Worm (Caenorhabditis elegans) whole organism, L4 larva: Measurements from ENCODE around the gene ttr-16.
A peak's percentile ranks its signal among the peaks of the same experiment; 100 is the strongest.

ENCODE experiments used
- daf-8 ChIP-seq: fragments of 200-800 bp; sonication (Bioruptor generic); IDR thresholded peaks from 2 replicates; pipeline ENCODE4 v1.3.6; 2022; ENCODE audit warnings: missing genetic modification characterization, missing compliant biosample characterization
- dmd-6 ChIP-seq: fragments of 200-800 bp; sonication (Bioruptor generic); IDR thresholded peaks from 2 replicates; pipeline ENCODE4 v1.3.6; 2022; ENCODE audit warnings: missing genetic modification reagents, missing genetic modification characterization, missing compliant biosample characterization
- jun-1 ChIP-seq: fragments of 150-350 bp; optimal IDR thresholded peaks from 2 replicates; lab custom pipeline; 2014; ENCODE audit warnings: missing biosample characterization, missing genetic modification reagents, missing genetic modification characterization
- lin-15B ChIP-seq: fragments of 150-350 bp; sonication (generic microtip); optimal IDR thresholded peaks from 3 replicates; lab custom pipeline; 2014; ENCODE audit warnings: missing biosample characterization, missing genetic modification characterization
- lin-39 ChIP-seq: fragments of 150-350 bp; optimal IDR thresholded peaks from 2 replicates; lab custom pipeline; 2014; ENCODE audit warnings: missing biosample characterization, missing genetic modification reagents, missing genetic modification characterization
- lir-3 ChIP-seq: sonication (generic microtip); optimal IDR thresholded peaks from 2 replicates; lab custom pipeline; 2016; ENCODE audit warnings: mild to moderate bottlenecking, missing genetic modification characterization, missing compliant biosample characterization
- nhr-11 ChIP-seq: fragments of 150-350 bp; optimal IDR thresholded peaks from 2 replicates; lab custom pipeline; 2014; ENCODE audit warnings: missing biosample characterization, missing genetic modification characterization
- nhr-25 ChIP-seq: sonication (generic microtip); optimal IDR thresholded peaks from 2 replicates; lab custom pipeline; 2017; ENCODE audit warnings: missing genetic modification characterization, mild to moderate bottlenecking, missing compliant biosample characterization, antibody characterized with exemption, moderate library complexity, borderline replicate concordance; ENCODE audit not compliant: insufficient read depth
- skn-1 ChIP-seq: fragments of 150-350 bp; optimal IDR thresholded peaks from 2 replicates; lab custom pipeline; 2014; ENCODE audit warnings: missing biosample characterization, missing genetic modification characterization
- unc-130 ChIP-seq: sonication (generic microtip); optimal IDR thresholded peaks from 2 replicates; lab custom pipeline; 2016; ENCODE audit warnings: missing genetic modification reagents, missing genetic modification characterization, missing compliant biosample characterization
- zfp-2 ChIP-seq: sonication (generic microtip); optimal IDR thresholded peaks from 2 replicates; lab custom pipeline; 2016; ENCODE audit warnings: mild to moderate bottlenecking, missing genetic modification characterization, missing compliant biosample characterization
- zip-11 ChIP-seq: fragments of 200-800 bp; sonication (Bioruptor generic); IDR thresholded peaks from 2 replicates; pipeline ENCODE4 v1.3.6; 2022; ENCODE audit warnings: missing genetic modification characterization, missing compliant biosample characterization
- ztf-11 ChIP-seq: fragments of 150-350 bp; optimal IDR thresholded peaks from 2 replicates; lab custom pipeline; 2014; ENCODE audit warnings: missing biosample characterization, missing genetic modification characterization

ce11 chrIV:11029412-11029811, 34.5 kb downstream of the ttr-16 start, which contains the start of gene hrg-5:
- TF ChIP-seq nhr-11 (tag; lab: Kevin White, UChicago) (no peak), zip-11 (no peak), daf-8 (GFP tag; lab: Robert Waterston, UW) (no peak), skn-1 (tag; lab: Kevin White, UChicago) (no peak), unc-130 (no peak), lin-39 (tag; lab: Kevin White, UChicago) (no peak), nhr-25 (tag; lab: Kevin White, UChicago) (no peak), lir-3 (tag; lab: Kevin White, UChicago) (no peak), ztf-11 (no peak), lin-15B (tag; lab: Kevin White, UChicago) (no peak), zfp-2 (tag; lab: Kevin White, UChicago) (no peak), jun-1 (tag; lab: Kevin White, UChicago) (no peak), dmd-6 (peak; percentile 65)
